Fruit fly (Drosophila melanogaster) whole organism, wandering third instar larva: Measurements from ENCODE around the gene lectin-24A.

ENCODE experiments used
- CrebA ChIP-seq: fragments of 200-800 bp; sonication (Bioruptor generic); optimal IDR thresholded peaks from 2 replicates; lab custom pipeline; 2016; ENCODE audit warnings: missing biosample characterization, mild to moderate bottlenecking, missing genetic modification characterization, borderline replicate concordance
- N ChIP-seq: fragments of >200 bp; optimal IDR thresholded peaks from 2 replicates; lab custom pipeline; 2018; ENCODE audit warnings: missing biosample characterization, missing external identifiers, missing genetic modification characterization
- OdsH ChIP-seq: fragments of 200-800 bp; sonication (Bioruptor generic); optimal IDR thresholded peaks from 2 replicates; lab custom pipeline; 2016; ENCODE audit warnings: missing biosample characterization, mild to moderate bottlenecking, missing genetic modification characterization
- Sp1 ChIP-seq: fragments of 200-800 bp; sonication (Bioruptor generic); optimal IDR thresholded peaks from 3 replicates; lab custom pipeline; 2019; ENCODE audit warnings: missing biosample characterization, mild to moderate bottlenecking, missing genetic modification characterization, moderate library complexity
- br ChIP-seq: fragments of 200-800 bp; sonication (Bioruptor generic); optimal IDR thresholded peaks from 2 replicates; lab custom pipeline; 2016; ENCODE audit warnings: missing biosample characterization, missing genetic modification characterization
- brk ChIP-seq: fragments of 200-800 bp; sonication (Bioruptor generic); optimal IDR thresholded peaks from 2 replicates; lab custom pipeline; 2016; ENCODE audit warnings: missing biosample characterization, mild to moderate bottlenecking, missing genetic modification characterization
- h ChIP-seq: fragments of 200-800 bp; sonication (Bioruptor generic); optimal IDR thresholded peaks from 3 replicates; lab custom pipeline; 2016; ENCODE audit warnings: missing biosample characterization, mild to moderate bottlenecking, missing genetic modification characterization
- lola ChIP-seq: fragments of >200 bp; optimal IDR thresholded peaks from 2 replicates; lab custom pipeline; 2017; ENCODE audit warnings: missing biosample characterization, missing genetic modification characterization
- pan ChIP-seq: fragments of >200 bp; optimal IDR thresholded peaks from 2 replicates; lab custom pipeline; 2017
- psq ChIP-seq: fragments of 200-800 bp; sonication (Bioruptor generic); optimal IDR thresholded peaks from 3 replicates; lab custom pipeline; 2017; ENCODE audit warnings: missing biosample characterization, mild to moderate bottlenecking, missing genetic modification characterization, moderate library complexity
- usp ChIP-seq: fragments of >200 bp; optimal IDR thresholded peaks from 2 replicates; lab custom pipeline; 2017; ENCODE audit warnings: missing biosample characterization, missing genetic modification characterization

dm6 chr2L:3731055-3731454 lies 13.5 kb upstream of the lectin-24A start:
- TF ChIP-seq usp (GFP tag; lab: Kevin White, UChicago) (no peak), psq (no peak), brk (no peak), OdsH (GFP tag; lab: Kevin White, UChicago) (no peak), lola (GFP tag; lab: Kevin White, UChicago) (no peak), CrebA (GFP tag; lab: Kevin White, UChicago) (no peak), N (GFP tag; lab: Kevin White, UChicago) (no peak), h (GFP tag; lab: Kevin White, UChicago) (no peak), br (GFP tag; lab: Kevin White, UChicago) (no peak), pan (no peak), Sp1 (GFP tag; lab: Kevin White, UChicago) (no peak)
